Fruit fly (Drosophila melanogaster) whole organism, embryonic: Measurements from ENCODE around the gene GlyRS.
A peak's percentile ranks its signal among the peaks of the same experiment; 100 is the strongest.

ENCODE experiments used
- CG10431 ChIP-seq: fragments of 200-800 bp; sonication (Bioruptor generic); optimal IDR thresholded peaks from 3 replicates; lab custom pipeline; 2018; ENCODE audit warnings: missing biosample characterization, mild to moderate bottlenecking, missing genetic modification characterization
- CG11560 ChIP-seq: fragments of 200-800 bp; sonication (Bioruptor generic); IDR thresholded peaks from 3 replicates; pipeline ENCODE4 v1.3.6; 2022; ENCODE audit warnings: missing biosample characterization, missing genetic modification characterization
- CG11696 ChIP-seq: fragments of 200-800 bp; sonication (Bioruptor generic); IDR thresholded peaks from 2 replicates; pipeline ENCODE4 v1.3.6; 2022; ENCODE audit warnings: missing biosample characterization, missing genetic modification characterization
- CG12391 ChIP-seq: fragments of 200-800 bp; sonication (Bioruptor generic); optimal IDR thresholded peaks from 3 replicates; lab custom pipeline; 2018; ENCODE audit warnings: missing biosample characterization, mild to moderate bottlenecking, missing genetic modification characterization, moderate library complexity
- CG12769 ChIP-seq: fragments of 200-800 bp; sonication (Bioruptor generic); optimal IDR thresholded peaks from 2 replicates; lab custom pipeline; 2019; ENCODE audit warnings: missing biosample characterization, mild to moderate bottlenecking, missing genetic modification characterization, moderate library complexity
- CG13894 ChIP-seq: fragments of 200-800 bp; sonication (Bioruptor generic); optimal IDR thresholded peaks from 3 replicates; lab custom pipeline; 2018; ENCODE audit warnings: missing biosample characterization, mild to moderate bottlenecking, missing genetic modification characterization, moderate library complexity
- CG14667 ChIP-seq: fragments of 200-800 bp; sonication (Bioruptor generic); IDR thresholded peaks from 2 replicates; pipeline ENCODE4 v1.3.6; 2022; ENCODE audit warnings: missing biosample characterization, missing genetic modification characterization
- CG2120 ChIP-seq: fragments of 200-800 bp; sonication (Bioruptor generic); optimal IDR thresholded peaks from 3 replicates; lab custom pipeline; 2016; ENCODE audit warnings: missing biosample characterization, missing genetic modification characterization
- CG2678 ChIP-seq: fragments of 200-800 bp; sonication (Bioruptor generic); optimal IDR thresholded peaks from 3 replicates; lab custom pipeline; 2019; ENCODE audit warnings: missing biosample characterization, mild to moderate bottlenecking, missing genetic modification characterization, moderate library complexity
- CG30431 ChIP-seq: fragments of 200-800 bp; sonication (Bioruptor generic); optimal IDR thresholded peaks from 2 replicates; lab custom pipeline; 2017; ENCODE audit warnings: missing biosample characterization, missing genetic modification characterization
- CG32772 ChIP-seq: fragments of 200-800 bp; sonication (Bioruptor generic); IDR thresholded peaks from 2 replicates; pipeline ENCODE4 v1.3.6; 2022; ENCODE audit warnings: missing biosample characterization, missing genetic modification characterization
- CG33557 ChIP-seq: fragments of 200-800 bp; sonication (Bioruptor generic); optimal IDR thresholded peaks from 2 replicates; lab custom pipeline; 2019; ENCODE audit warnings: missing biosample characterization, mild to moderate bottlenecking, missing genetic modification characterization, moderate library complexity
- CG42726 ChIP-seq: fragments of 200-800 bp; sonication (Bioruptor generic); IDR thresholded peaks from 2 replicates; pipeline ENCODE4 v1.3.6; 2022; ENCODE audit warnings: missing biosample characterization, missing genetic modification characterization; ENCODE audit not compliant: partially characterized antibody
- CG4854 ChIP-seq: fragments of 200-800 bp; sonication (Bioruptor generic); optimal IDR thresholded peaks from 2 replicates; lab custom pipeline; 2016; ENCODE audit warnings: missing biosample characterization, missing genetic modification characterization, inconsistent platforms
- CG6272 ChIP-seq: fragments of 200-800 bp; sonication (Bioruptor generic); IDR thresholded peaks from 2 replicates; pipeline ENCODE4 v1.3.6; 2022; ENCODE audit warnings: missing biosample characterization, missing genetic modification characterization
- CG6813 ChIP-seq: fragments of 200-800 bp; sonication (Bioruptor generic); optimal IDR thresholded peaks from 2 replicates; lab custom pipeline; 2017; ENCODE audit warnings: missing biosample characterization, missing genetic modification characterization, mild to moderate bottlenecking, moderate library complexity, missing genetic modification reagents
- CG8478 ChIP-seq: fragments of >200 bp; optimal IDR thresholded peaks from 2 replicates; lab custom pipeline; 2018
- Camta ChIP-seq: fragments of 200-800 bp; sonication (Bioruptor generic); optimal IDR thresholded peaks from 2 replicates; lab custom pipeline; 2016; ENCODE audit warnings: missing biosample characterization, missing genetic modification characterization
- CrebB ChIP-seq: fragments of 200-800 bp; sonication (Bioruptor generic); optimal IDR thresholded peaks from 3 replicates; lab custom pipeline; 2018; ENCODE audit warnings: missing biosample characterization, mild to moderate bottlenecking, missing genetic modification characterization
- Deaf1 ChIP-seq: fragments of 200-800 bp; optimal IDR thresholded peaks from 3 replicates; lab custom pipeline; 2019; ENCODE audit warnings: missing biosample characterization, mild to moderate bottlenecking, missing genetic modification characterization, moderate library complexity
- Dip3 ChIP-seq: fragments of 200-800 bp; sonication (Bioruptor generic); optimal IDR thresholded peaks from 3 replicates; lab custom pipeline; 2016; ENCODE audit warnings: missing biosample characterization, missing genetic modification characterization
- Dll ChIP-seq: fragments of 200-800 bp; sonication (Bioruptor generic); IDR thresholded peaks from 4 replicates; pipeline ENCODE4 v1.3.6; 2022; ENCODE audit warnings: missing biosample characterization, missing genetic modification characterization; ENCODE audit not compliant: partially characterized antibody
- Ets65A ChIP-seq: fragments of 200-800 bp; sonication (Bioruptor generic); peaks from one replicate; lab custom pipeline; 2016; ENCODE audit warnings: missing biosample characterization, missing genetic modification characterization
- GATAe ChIP-seq: fragments of 200-800 bp; sonication (Bioruptor generic); conservative IDR thresholded peaks from 2 replicates; pipeline ENCODE4 v1.3.6; 2022; ENCODE audit warnings: missing biosample characterization, missing genetic modification characterization
- Hey ChIP-seq: fragments of 200-800 bp; sonication (Bioruptor generic); optimal IDR thresholded peaks from 3 replicates; lab custom pipeline; 2018; ENCODE audit warnings: missing biosample characterization, mild to moderate bottlenecking, missing genetic modification characterization
- Lpt ChIP-seq: fragments of >200 bp; optimal IDR thresholded peaks from 2 replicates; lab custom pipeline; 2018; ENCODE audit warnings: missing biosample characterization, missing genetic modification characterization
- Mad ChIP-seq: fragments of 200-800 bp; sonication (Bioruptor generic); optimal IDR thresholded peaks from 2 replicates; lab custom pipeline; 2016; ENCODE audit warnings: missing biosample characterization, missing genetic modification characterization
- Max ChIP-seq: fragments of 200-800 bp; sonication (Bioruptor generic); optimal IDR thresholded peaks from 2 replicates; lab custom pipeline; 2016; ENCODE audit warnings: missing biosample characterization, mild to moderate bottlenecking, missing genetic modification characterization
- Nf-YC ChIP-seq: fragments of 200-800 bp; optimal IDR thresholded peaks from 3 replicates; lab custom pipeline; 2019; ENCODE audit warnings: missing biosample characterization, mild to moderate bottlenecking, missing genetic modification characterization, moderate library complexity
- Pdp1 ChIP-seq, 2 experiments: fragments of 200-800 bp; sonication (Bioruptor generic); optimal IDR thresholded peaks; 3 replicates each; lab custom pipeline; 2016; ENCODE audit warnings: missing biosample characterization in 2 of 2, missing genetic modification characterization in 2 of 2, mild to moderate bottlenecking in 1 of 2, moderate library complexity in 1 of 2
- abd-A ChIP-seq: fragments of 200-800 bp; sonication (Bioruptor generic); optimal IDR thresholded peaks from 3 replicates; lab custom pipeline; 2019; ENCODE audit warnings: missing biosample characterization, mild to moderate bottlenecking, missing genetic modification characterization, moderate library complexity
- aop ChIP-seq: fragments of 200-800 bp; sonication (Bioruptor generic); IDR thresholded peaks from 2 replicates; pipeline ENCODE4 v1.3.6; 2022; ENCODE audit warnings: missing biosample characterization, missing genetic modification characterization
- bbx ChIP-seq: fragments of 200-800 bp; sonication (Bioruptor generic); IDR thresholded peaks from 2 replicates; pipeline ENCODE4 v1.3.6; 2022; ENCODE audit warnings: missing biosample characterization, missing genetic modification characterization; ENCODE audit not compliant: partially characterized antibody
- cg ChIP-seq: fragments of 200-800 bp; sonication (Bioruptor generic); optimal IDR thresholded peaks from 3 replicates; lab custom pipeline; 2019; ENCODE audit warnings: missing biosample characterization, mild to moderate bottlenecking, missing genetic modification characterization, moderate library complexity
- chif ChIP-seq, 2 experiments: fragments of 200-800 bp; sonication (Bioruptor generic); optimal IDR thresholded peaks; 3 replicates each; lab custom pipeline; 2016; ENCODE audit warnings: missing biosample characterization in 2 of 2, missing genetic modification characterization in 2 of 2
- chinmo ChIP-seq: fragments of 200-800 bp; sonication (Bioruptor generic); IDR thresholded peaks from 4 replicates; pipeline ENCODE4 v1.3.6; 2022; ENCODE audit warnings: missing biosample characterization, missing genetic modification characterization; ENCODE audit not compliant: partially characterized antibody
- chm ChIP-seq: fragments of 200-800 bp; sonication (Bioruptor generic); IDR thresholded peaks from 2 replicates; pipeline ENCODE4 v1.3.6; 2022; ENCODE audit warnings: missing biosample characterization, missing genetic modification characterization
- chn ChIP-seq: fragments of 200-800 bp; sonication (Bioruptor generic); optimal IDR thresholded peaks from 2 replicates; lab custom pipeline; 2016; ENCODE audit warnings: missing biosample characterization, missing genetic modification characterization
- ci ChIP-seq: fragments of 200-800 bp; sonication (Bioruptor generic); IDR thresholded peaks from 3 replicates; pipeline ENCODE4 v1.3.6; 2022; ENCODE audit warnings: missing biosample characterization, missing genetic modification characterization
- gcm ChIP-seq: fragments of 200-800 bp; sonication (Bioruptor generic); optimal IDR thresholded peaks from 2 replicates; lab custom pipeline; 2019; ENCODE audit warnings: missing biosample characterization, mild to moderate bottlenecking, missing genetic modification characterization, moderate library complexity
- knrl ChIP-seq: fragments of 200-800 bp; sonication (Bioruptor generic); IDR thresholded peaks from 3 replicates; pipeline ENCODE4 v1.3.6; 2022; ENCODE audit warnings: missing biosample characterization, missing genetic modification characterization; ENCODE audit not compliant: partially characterized antibody
- lbe ChIP-seq: fragments of 200-800 bp; sonication (Bioruptor generic); optimal IDR thresholded peaks from 2 replicates; lab custom pipeline; 2016; ENCODE audit warnings: missing biosample characterization, mild to moderate bottlenecking, missing genetic modification characterization
- nom ChIP-seq: fragments of 200-800 bp; sonication (Bioruptor generic); optimal IDR thresholded peaks from 2 replicates; lab custom pipeline; 2017; ENCODE audit warnings: missing biosample characterization, missing genetic modification characterization, mild to moderate bottlenecking, moderate library complexity, missing genetic modification reagents
- onecut ChIP-seq: fragments of 200-800 bp; sonication (Bioruptor generic); IDR thresholded peaks from 2 replicates; pipeline ENCODE4 v1.3.6; 2022; ENCODE audit warnings: missing biosample characterization, missing genetic modification characterization
- scrt ChIP-seq: fragments of 200-800 bp; sonication (Bioruptor generic); optimal IDR thresholded peaks from 2 replicates; lab custom pipeline; 2018; ENCODE audit warnings: missing biosample characterization, mild to moderate bottlenecking, missing genetic modification characterization, moderate library complexity
- tgo ChIP-seq: fragments of 200-800 bp; sonication (Bioruptor generic); IDR thresholded peaks from 3 replicates; pipeline ENCODE4 v1.3.6; 2022; ENCODE audit warnings: missing biosample characterization, missing genetic modification characterization
- tll ChIP-seq, 2 experiments: fragments of 200-800 bp in 1 of 2; fragments of >200 bp in 1 of 2; sonication (Bioruptor generic) in 1 of 2; optimal IDR thresholded peaks; 2 replicates each; lab custom pipeline; 2017 to 2019; ENCODE audit warnings: missing biosample characterization in 2 of 2, missing genetic modification characterization in 2 of 2, mild to moderate bottlenecking in 1 of 2, moderate library complexity in 1 of 2
- vfl ChIP-seq: fragments of 200-800 bp; sonication (Bioruptor generic); optimal IDR thresholded peaks from 2 replicates; lab custom pipeline; 2016; ENCODE audit warnings: missing biosample characterization, missing genetic modification characterization

GlyRS gene

dm6 chr3L:15103988-15104848 lies 9.3 kb downstream of the GlyRS start (continued):
- TF ChIP-seq chinmo: peak; percentile 89; the same call in 1 of the 4 replicates
- peak; percentile 71 for TF ChIP-seq Ets65A (GFP tag; lab: Kevin White, UChicago)
- TF ChIP-seq Dll (GFP tag; lab: Robert Waterston, UW): 0 out of 4 replicates have a peak, but pooled peaks have one; percentile 48
- peak; percentile 43; the same call in 1 of the 3 replicates for TF ChIP-seq ci (GFP tag; lab: Robert Waterston, UW)
- no peak for TF ChIP-seq Camta
- no peak for TF ChIP-seq CG14667 (GFP tag; lab: Robert Waterston, UW)
- TF ChIP-seq scrt: peak; percentile 30
- TF ChIP-seq CG42726 (GFP tag; lab: Robert Waterston, UW): 0 out of 2 replicates have a peak, but pooled peaks have one; percentile 14
- peak; percentile 60 for TF ChIP-seq Deaf1
- TF ChIP-seq bbx (GFP tag; lab: Robert Waterston, UW): peak; percentile 13; the same call in 1 of the 2 replicates
- TF ChIP-seq Lpt (GFP tag; lab: Kevin White, UChicago): no peak
- TF ChIP-seq Max (GFP tag; lab: Kevin White, UChicago): no peak
- TF ChIP-seq chif (GFP tag; optimal IDR thresholded peaks at IDR 0.05; lab: Kevin White, UChicago): no peak
- TF ChIP-seq Hey (tag; lab: Kevin White, UChicago): peak; percentile 12
- no peak for TF ChIP-seq CG2120 (GFP tag; lab: Kevin White, UChicago)
- no peak for TF ChIP-seq chn (GFP tag; lab: Kevin White, UChicago)
- no peak for TF ChIP-seq Mad
- peak; percentile 36; the same call in 1 of the 2 replicates for TF ChIP-seq CG32772 (GFP tag; lab: Robert Waterston, UW)
- no peak for TF ChIP-seq CG2678 (tag; lab: Kevin White, UChicago)
- TF ChIP-seq onecut (GFP tag; lab: Robert Waterston, UW): peak; percentile 36; the same call in 1 of the 2 replicates
- peak; percentile 14 for TF ChIP-seq CG10431
- TF ChIP-seq CG33557 (GFP tag; lab: Kevin White, UChicago): no peak
- no peak for TF ChIP-seq gcm
- TF ChIP-seq CG6813 (GFP tag; lab: Kevin White, UChicago): peak; percentile 30
- no peak for TF ChIP-seq Dip3 (GFP tag; lab: Kevin White, UChicago)
- TF ChIP-seq CG11560 (tag; lab: Robert Waterston, UW): no peak
- no peak for TF ChIP-seq GATAe (GFP tag; lab: Robert Waterston, UW)
- no peak for TF ChIP-seq Pdp1 (GFP tag; optimal IDR thresholded peaks at IDR 0.05; lab: Kevin White, UChicago)
- no peak for TF ChIP-seq CG30431 (GFP tag; lab: Kevin White, UChicago)
- TF ChIP-seq tgo: no peak
- TF ChIP-seq CrebB (tag; lab: Kevin White, UChicago): no peak
- no peak for TF ChIP-seq CG13894 (tag; lab: Kevin White, UChicago)
- no peak for TF ChIP-seq CG12769 (tag; lab: Kevin White, UChicago)
- no peak for TF ChIP-seq CG12391
- no peak for TF ChIP-seq CG4854 (GFP tag; lab: Kevin White, UChicago)
- peak; percentile 7 for TF ChIP-seq nom (GFP tag; lab: Kevin White, UChicago)
- TF ChIP-seq vfl (GFP tag; lab: Kevin White, UChicago): no peak
- TF ChIP-seq Nf-YC: no peak
- TF ChIP-seq cg: peak; percentile 92
- TF ChIP-seq CG8478 (lab: Kevin White, UChicago): peak; percentile 87
- TF ChIP-seq tll (GFP tag; optimal IDR thresholded peaks at IDR 0.05; lab: Kevin White, UChicago): no peak
- TF ChIP-seq knrl (GFP tag; lab: Robert Waterston, UW): no peak
- TF ChIP-seq abd-A (tag; lab: Kevin White, UChicago): peak; percentile 88
- TF ChIP-seq CG11696 (GFP tag; lab: Robert Waterston, UW): no peak
- peak; percentile 8 for TF ChIP-seq lbe (GFP tag; lab: Kevin White, UChicago)
- no peak for TF ChIP-seq CG6272 (GFP tag; lab: Robert Waterston, UW)
- peak; percentile 65; the same call in 1 of the 2 replicates for TF ChIP-seq aop (GFP tag; lab: Robert Waterston, UW)
- 0 out of 2 replicates have a peak, but pooled peaks have one; percentile 46 for TF ChIP-seq chm (GFP tag; lab: Robert Waterston, UW)
